Worm (Caenorhabditis elegans): ENCODE data around the gene K07E3.2.

DNA sequence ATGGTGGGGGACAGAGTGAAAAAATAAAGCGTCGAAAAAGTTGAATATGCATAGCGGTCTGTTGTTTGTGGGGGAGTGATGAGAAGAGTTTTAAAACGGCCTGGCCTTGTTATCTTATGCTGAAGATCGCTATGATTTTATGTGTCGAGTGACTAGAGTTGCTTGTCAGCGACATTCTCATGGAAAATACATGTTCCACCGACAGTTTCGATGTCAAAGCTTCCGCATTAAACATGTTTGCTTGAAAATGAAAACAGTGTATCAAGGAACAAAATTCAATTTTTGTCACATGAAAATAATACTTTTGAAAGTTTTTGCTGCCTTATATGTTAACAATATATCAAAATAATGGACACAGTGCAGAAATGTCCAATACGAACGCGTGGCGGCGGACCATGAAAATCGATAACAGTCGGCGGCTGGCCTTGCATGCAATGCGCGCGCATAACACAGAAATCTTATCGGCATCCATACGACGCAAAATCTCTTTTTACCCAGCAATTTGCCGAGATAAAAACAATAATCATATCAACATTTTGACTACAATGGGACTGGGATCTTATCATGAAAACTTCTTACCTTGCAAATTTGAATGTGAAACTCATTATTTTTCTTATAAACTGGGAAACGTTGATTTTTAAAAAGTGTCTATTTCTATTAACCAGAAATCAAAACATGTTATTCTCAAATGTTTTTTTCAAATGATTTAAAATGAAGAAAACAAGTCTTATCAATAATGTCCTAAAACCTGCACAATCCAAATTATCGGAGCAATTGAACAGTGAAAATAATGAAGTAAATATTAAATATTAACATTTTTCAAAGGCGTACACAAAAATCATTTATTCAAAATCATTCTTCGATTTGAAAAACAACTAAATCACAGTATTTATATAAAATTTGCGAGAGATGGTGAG is 17.1 kb upstream of the K07E3.2 start:
- TF ChIP-seq nhr-12 (tag; optimal IDR thresholded peaks at IDR 0.05): no peak
- no peak for TF ChIP-seq snpc-4 (tag; optimal IDR thresholded peaks at IDR 0.05)
